Worm (Caenorhabditis elegans) whole organism, young adult: ENCODE results near the gene C33D9.3.

Experiments
- B0019.2 ChIP-seq: fragments of 200-800 bp; sonication (Bioruptor generic); conservative IDR thresholded peaks from 2 replicates; pipeline ENCODE4 v1.3.6; 2022; ENCODE audit warnings: missing genetic modification reagents, missing genetic modification characterization, missing compliant biosample characterization
- D2030.7 ChIP-seq: fragments of 200-800 bp; sonication (Bioruptor generic); IDR thresholded peaks from 2 replicates; pipeline ENCODE4 v1.3.6; 2022; ENCODE audit warnings: missing genetic modification reagents, missing genetic modification characterization, missing compliant biosample characterization
- F23B12.7 ChIP-seq: sonication (generic microtip); optimal IDR thresholded peaks from 2 replicates; lab custom pipeline; 2017; ENCODE audit warnings: missing genetic modification characterization, mild to moderate bottlenecking, missing compliant biosample characterization, antibody characterized with exemption, moderate library complexity; ENCODE audit not compliant: insufficient read depth
- F33H1.4 ChIP-seq: fragments of 200-800 bp; sonication (Bioruptor generic); IDR thresholded peaks from 2 replicates; pipeline ENCODE4 v1.3.6; 2022; ENCODE audit warnings: missing genetic modification reagents, missing genetic modification characterization, missing compliant biosample characterization
- F49E8.2 ChIP-seq: sonication (generic microtip); optimal IDR thresholded peaks from 3 replicates; lab custom pipeline; 2017; ENCODE audit warnings: missing genetic modification characterization, mild to moderate bottlenecking, missing compliant biosample characterization, antibody characterized with exemption, moderate library complexity; ENCODE audit not compliant: insufficient read depth
- F57C9.4 ChIP-seq: sonication (generic microtip); optimal IDR thresholded peaks from 2 replicates; lab custom pipeline; 2017; ENCODE audit warnings: mild to moderate bottlenecking, missing genetic modification characterization, missing compliant biosample characterization
- Y79H2A.3 ChIP-seq: fragments of 200-800 bp; sonication (Bioruptor generic); conservative IDR thresholded peaks from 2 replicates; pipeline ENCODE4 v1.3.6; 2022; ENCODE audit warnings: missing genetic modification reagents, missing genetic modification characterization, missing compliant biosample characterization
- Y95B8A.8 ChIP-seq: fragments of 200-800 bp; sonication (Bioruptor generic); IDR thresholded peaks from 2 replicates; pipeline ENCODE4 v1.3.6; 2022; ENCODE audit warnings: missing genetic modification reagents, missing genetic modification characterization, missing compliant biosample characterization
- ama-1 ChIP-seq, 3 experiments: fragments of 150-350 bp in 1 of 3; sonication (generic microtip) in 2 of 3; optimal IDR thresholded peaks; 2 replicates each; lab custom pipeline; 2014 to 2018; ENCODE audit warnings: missing biosample characterization in 2 of 3, missing genetic modification characterization in 2 of 3, missing genetic modification reagents in 2 of 3
- athp-1 ChIP-seq: sonication (generic microtip); optimal IDR thresholded peaks from 2 replicates; lab custom pipeline; 2017; ENCODE audit warnings: mild to moderate bottlenecking, missing genetic modification characterization, missing compliant biosample characterization
- ceh-100 ChIP-seq: fragments of 200-800 bp; sonication (Bioruptor generic); IDR thresholded peaks from 2 replicates; pipeline ENCODE4 v1.3.6; 2022; ENCODE audit warnings: missing genetic modification reagents, missing genetic modification characterization, missing compliant biosample characterization
- dpff-1 ChIP-seq: sonication (generic microtip); optimal IDR thresholded peaks from 2 replicates; lab custom pipeline; 2017; ENCODE audit warnings: mild to moderate bottlenecking, missing genetic modification characterization, missing compliant biosample characterization
- dpl-1 ChIP-seq: fragments of 150-350 bp; optimal IDR thresholded peaks from 2 replicates; lab custom pipeline; 2014; ENCODE audit warnings: missing biosample characterization, missing genetic modification reagents, missing genetic modification characterization
- efl-1 ChIP-seq: fragments of 150-350 bp; optimal IDR thresholded peaks from 2 replicates; lab custom pipeline; 2014; ENCODE audit warnings: missing biosample characterization, missing genetic modification reagents, missing genetic modification characterization
- ekl-4 ChIP-seq: fragments of 200-800 bp; sonication (Bioruptor generic); IDR thresholded peaks from 2 replicates; pipeline ENCODE4 v1.3.6; 2022; ENCODE audit warnings: missing genetic modification reagents, missing genetic modification characterization, missing compliant biosample characterization
- gei-17 ChIP-seq: fragments of 200-800 bp; sonication (Bioruptor generic); optimal IDR thresholded peaks from 2 replicates; lab custom pipeline; 2018; ENCODE audit warnings: mild to moderate bottlenecking, missing genetic modification characterization, missing compliant biosample characterization
- hmg-1.2 ChIP-seq: fragments of 200-800 bp; sonication (Bioruptor generic); IDR thresholded peaks from 2 replicates; pipeline ENCODE4 v1.3.6; 2022; ENCODE audit warnings: missing genetic modification reagents, missing genetic modification characterization, missing compliant biosample characterization
- hrde-1 ChIP-seq: sonication (generic microtip); optimal IDR thresholded peaks from 2 replicates; lab custom pipeline; 2016; ENCODE audit warnings: missing genetic modification characterization, mild to moderate bottlenecking, missing compliant biosample characterization, moderate library complexity, missing genotype, missing genetic modification reagents, borderline replicate concordance
- hsf-1 ChIP-seq: fragments of 200-800 bp; sonication (Bioruptor generic); IDR thresholded peaks from 2 replicates; pipeline ENCODE4 v1.3.6; 2022; ENCODE audit warnings: missing genetic modification reagents, missing genetic modification characterization, missing compliant biosample characterization
- lag-1 ChIP-seq: fragments of 200-800 bp; sonication (Bioruptor generic); IDR thresholded peaks from 2 replicates; pipeline ENCODE4 v1.3.6; 2022; ENCODE audit warnings: missing genetic modification reagents, missing genetic modification characterization, missing compliant biosample characterization
- let-607 ChIP-seq, 2 experiments: fragments of 200-800 bp in 1 of 2; sonication (Bioruptor generic) in 1 of 2; sonication (generic microtip) in 1 of 2; optimal IDR thresholded peaks; 2 replicates each; lab custom pipeline; 2016 to 2018; ENCODE audit warnings: mild to moderate bottlenecking in 2 of 2, missing compliant biosample characterization in 2 of 2, missing genetic modification characterization in 2 of 2, moderate library complexity in 2 of 2, missing genotype in 1 of 2
- lin-54 ChIP-seq: fragments of 200-800 bp; sonication (Bioruptor generic); optimal IDR thresholded peaks from 2 replicates; lab custom pipeline; 2018; ENCODE audit warnings: mild to moderate bottlenecking, missing genetic modification characterization, missing compliant biosample characterization
- lir-1 ChIP-seq: fragments of 200-800 bp; sonication (Bioruptor generic); conservative IDR thresholded peaks from 2 replicates; pipeline ENCODE4 v1.3.6; 2022; ENCODE audit warnings: missing genetic modification reagents, missing genetic modification characterization, missing compliant biosample characterization
- lsl-1 ChIP-seq: fragments of 200-800 bp; sonication (Bioruptor generic); optimal IDR thresholded peaks from 2 replicates; lab custom pipeline; 2018; ENCODE audit warnings: mild to moderate bottlenecking, missing genetic modification characterization, moderate library complexity, missing compliant biosample characterization
- lsy-27 ChIP-seq: sonication (generic microtip); optimal IDR thresholded peaks from 2 replicates; lab custom pipeline; 2017; ENCODE audit warnings: missing genetic modification characterization, mild to moderate bottlenecking, missing compliant biosample characterization, antibody characterized with exemption, missing genotype, borderline replicate concordance; ENCODE audit not compliant: insufficient read depth
- madf-10 ChIP-seq: sonication (generic microtip); optimal IDR thresholded peaks from 2 replicates; lab custom pipeline; 2016; ENCODE audit warnings: mild to moderate bottlenecking, missing genetic modification characterization, missing compliant biosample characterization
- madf-6 ChIP-seq: fragments of 200-800 bp; sonication (Bioruptor generic); IDR thresholded peaks from 2 replicates; pipeline ENCODE4 v1.3.6; 2022; ENCODE audit warnings: missing genetic modification reagents, missing genetic modification characterization, missing compliant biosample characterization
- mel-28 ChIP-seq: sonication (generic microtip); optimal IDR thresholded peaks from 2 replicates; lab custom pipeline; 2016; ENCODE audit warnings: borderline replicate concordance, mild to moderate bottlenecking, missing genetic modification characterization, missing compliant biosample characterization
- nfya-2 ChIP-seq: fragments of 200-800 bp; sonication (Bioruptor generic); IDR thresholded peaks from 2 replicates; pipeline ENCODE4 v1.3.6; 2022; ENCODE audit warnings: missing genetic modification reagents, missing genetic modification characterization, missing compliant biosample characterization
- nhr-80 ChIP-seq: sonication (generic microtip); optimal IDR thresholded peaks from 2 replicates; lab custom pipeline; 2016; ENCODE audit warnings: missing genetic modification characterization, missing compliant biosample characterization
- nhr-90 ChIP-seq: sonication (generic microtip); optimal IDR thresholded peaks from 2 replicates; lab custom pipeline; 2016; ENCODE audit warnings: missing genotype, mild to moderate bottlenecking, missing genetic modification characterization, missing compliant biosample characterization
- rcor-1 ChIP-seq: fragments of 200-800 bp; sonication (Bioruptor generic); IDR thresholded peaks from 2 replicates; pipeline ENCODE4 v1.3.6; 2022; ENCODE audit warnings: missing genetic modification reagents, missing genetic modification characterization, missing compliant biosample characterization
- rec-8 ChIP-seq, 2 experiments: sonication (generic microtip); optimal IDR thresholded peaks; 2 replicates each; lab custom pipeline; 2016; ENCODE audit warnings: mild to moderate bottlenecking in 2 of 2, missing genetic modification characterization in 2 of 2, missing genetic modification reagents in 2 of 2, missing genotype in 2 of 2, missing biosample characterization in 1 of 2, missing compliant biosample characterization in 1 of 2, moderate library complexity in 1 of 2
- rpc-1 ChIP-seq, 2 experiments: fragments of 150-350 bp in 1 of 2; sonication (generic microtip) in 1 of 2; optimal IDR thresholded peaks; 2 replicates each; lab custom pipeline; 2014 to 2018; ENCODE audit warnings: missing biosample characterization in 1 of 2, missing genetic modification characterization in 1 of 2, missing genetic modification reagents in 1 of 2, missing genotype in 1 of 2
- snpc-4 ChIP-seq, 5 experiments: fragments of 150-350 bp in 1 of 5; sonication (generic microtip) in 4 of 5; optimal IDR thresholded peaks; 2 replicates each; lab custom pipeline; 2014 to 2018; ENCODE audit warnings: missing genetic modification characterization in 5 of 5, missing biosample characterization in 3 of 5, antibody characterized with exemption in 2 of 5, mild to moderate bottlenecking in 2 of 5, missing compliant biosample characterization in 2 of 5, missing genotype in 2 of 5, moderate library complexity in 2 of 5, missing genetic modification reagents in 1 of 5
- somi-1 ChIP-seq: fragments of 200-800 bp; sonication (Bioruptor generic); optimal IDR thresholded peaks from 2 replicates; lab custom pipeline; 2018; ENCODE audit warnings: mild to moderate bottlenecking, missing genetic modification characterization, missing compliant biosample characterization
- tbp1 ChIP-seq: fragments of 200-800 bp; sonication (Bioruptor generic); optimal IDR thresholded peaks from 2 replicates; lab custom pipeline; 2018; ENCODE audit warnings: mild to moderate bottlenecking, missing genetic modification characterization, missing compliant biosample characterization
- unc-62 ChIP-seq: fragments of 150-350 bp; optimal IDR thresholded peaks from 2 replicates; lab custom pipeline; 2014; ENCODE audit warnings: missing biosample characterization, missing genetic modification reagents, missing genetic modification characterization
- xnd-1 ChIP-seq: sonication (generic microtip); optimal IDR thresholded peaks from 2 replicates; lab custom pipeline; 2016; ENCODE audit warnings: missing genotype, missing genetic modification reagents, missing genetic modification characterization, missing compliant biosample characterization
- ztf-18 ChIP-seq: sonication (generic microtip); optimal IDR thresholded peaks from 2 replicates; lab custom pipeline; 2016; ENCODE audit warnings: missing genotype, mild to moderate bottlenecking, missing genetic modification characterization, missing compliant biosample characterization

The C33D9.3 gene

ce11 chrIV:8757729-8758128 lies 35.0 kb downstream of the C33D9.3 start:
- no peak for TF ChIP-seq B0019.2 (GFP tag; lab: Robert Waterston, UW)
- peak; percentile 74 for TF ChIP-seq nhr-80 (tag; lab: Kevin White, UChicago)
- TF ChIP-seq rec-8 (tag; optimal IDR thresholded peaks at IDR 0.05; lab: Kevin White, UChicago) = no peak
- TF ChIP-seq let-607 (tag; optimal IDR thresholded peaks at IDR 0.05; lab: Kevin White, UChicago) = no peak
- TF ChIP-seq F57C9.4 (tag; lab: Kevin White, UChicago) = no peak
- TF ChIP-seq lsy-27 (tag; lab: Kevin White, UChicago) = no peak
- no peak for TF ChIP-seq hrde-1 (tag; lab: Kevin White, UChicago)
- peak; percentile 83 for TF ChIP-seq madf-10
- no peak for TF ChIP-seq unc-62 (GFP tag; lab: Kevin White, UChicago)
- no peak for TF ChIP-seq dpff-1 (tag; lab: Kevin White, UChicago)
- no peak for TF ChIP-seq gei-17 (GFP tag; lab: Kevin White, UChicago)
- no peak for TF ChIP-seq ekl-4 (GFP tag; lab: Robert Waterston, UW)
- no peak for TF ChIP-seq nhr-90 (tag; lab: Kevin White, UChicago)

ce11 chrIV:8754727-8755126 lies 38.0 kb downstream of the C33D9.3 start, which contains the start of gene elli-1:
TSS of gene elli-1 (minus strand) at chrIV:8754827.
- peak; percentile 53 for TF ChIP-seq efl-1 (GFP tag; lab: Kevin White, UChicago)
- TF ChIP-seq tbp1 = no peak
- peak; percentile 16 for TF ChIP-seq dpl-1

ce11 chrIV:8754146-8754545 lies 38.6 kb downstream of the C33D9.3 start:
- TF ChIP-seq F33H1.4 (peak; percentile 81; the same call in 1 of the 2 replicates), hrde-1 (tag; lab: Kevin White, UChicago) (no peak), lsl-1 (peak; percentile 79), F23B12.7 (peak; percentile 5), mel-28 (tag; lab: Kevin White, UChicago) (no peak), efl-1 (GFP tag; lab: Kevin White, UChicago) (peak; percentile 0)

- TF ChIP-seq Y79H2A.3 (GFP tag; lab: Robert Waterston, UW) (no peak), ama-1 (optimal IDR thresholded peaks at IDR 0.05; lab: Kevin White, UChicago) (no peak), ama-1 (GFP tag; optimal IDR thresholded peaks at IDR 0.05; lab: Kevin White, UChicago) (peak in 1 of 2 experiments; percentile 45), lir-1 (GFP tag; lab: Robert Waterston, UW) (no peak), Y95B8A.8 (0 out of 2 replicates have a peak, but pooled peaks have one; percentile 8), madf-6 (GFP tag; lab: Robert Waterston, UW) (peak; percentile 57; the same call in 1 of the 2 replicates), D2030.7 (no peak), lin-54 (GFP tag; lab: Kevin White, UChicago) (peak; percentile 44), xnd-1 (tag; lab: Kevin White, UChicago) (peak; percentile 1), ztf-18 (tag; lab: Kevin White, UChicago) (peak; percentile 11), efl-1 (GFP tag; lab: Kevin White, UChicago) (no peak), rcor-1 (no peak), ceh-100 (GFP tag; lab: Robert Waterston, UW) (no peak), somi-1 (no peak), tbp1 (peak; percentile 24), ekl-4 (GFP tag; lab: Robert Waterston, UW) (peak; percentile 57), nfya-2 (no peak), lag-1 (GFP tag; lab: Robert Waterston, UW) (no peak), hmg-1.2 (GFP tag; lab: Robert Waterston, UW) (0 out of 2 replicates have a peak, but pooled peaks have one; percentile 21), snpc-4 (GFP tag; optimal IDR thresholded peaks at IDR 0.05; lab: Kevin White, UChicago) (no peak), snpc-4 (tag; optimal IDR thresholded peaks at IDR 0.05; lab: Kevin White, UChicago) (peak in 1 of 4 experiments; percentile 0), athp-1 (tag; lab: Kevin White, UChicago) (peak; percentile 28), F49E8.2 (tag; lab: Kevin White, UChicago) (no peak), hsf-1 (GFP tag; lab: Robert Waterston, UW) (0 out of 2 replicates have a peak, but pooled peaks have one; percentile 26), lsl-1 (no peak), rpc-1 (optimal IDR thresholded peaks at IDR 0.05; lab: Kevin White, UChicago) (no peak), rpc-1 (tag; optimal IDR thresholded peaks at IDR 0.05; lab: Kevin White, UChicago) (no peak)
Observed at ce11 chrIV:8752492-8752891, 40.2 kb downstream of the C33D9.3 start.
